Worm (Caenorhabditis elegans) whole organism, L3 larva: ENCODE data around the gene H03A11.13.

Experiments
- elt-2 ChIP-seq: sonication (generic microtip); optimal IDR thresholded peaks from 2 replicates; lab custom pipeline; 2016; ENCODE audit warnings: missing genetic modification reagents, mild to moderate bottlenecking, missing genetic modification characterization, missing compliant biosample characterization
- nhr-11 ChIP-seq: fragments of 150-350 bp; optimal IDR thresholded peaks from 2 replicates; lab custom pipeline; 2014; ENCODE audit warnings: missing biosample characterization, missing genetic modification characterization
- unc-62 ChIP-seq: fragments of 150-350 bp; sonication (generic microtip); optimal IDR thresholded peaks from 4 replicates; lab custom pipeline; 2014; ENCODE audit warnings: missing biosample characterization, missing genetic modification reagents, missing genetic modification characterization

DNA sequence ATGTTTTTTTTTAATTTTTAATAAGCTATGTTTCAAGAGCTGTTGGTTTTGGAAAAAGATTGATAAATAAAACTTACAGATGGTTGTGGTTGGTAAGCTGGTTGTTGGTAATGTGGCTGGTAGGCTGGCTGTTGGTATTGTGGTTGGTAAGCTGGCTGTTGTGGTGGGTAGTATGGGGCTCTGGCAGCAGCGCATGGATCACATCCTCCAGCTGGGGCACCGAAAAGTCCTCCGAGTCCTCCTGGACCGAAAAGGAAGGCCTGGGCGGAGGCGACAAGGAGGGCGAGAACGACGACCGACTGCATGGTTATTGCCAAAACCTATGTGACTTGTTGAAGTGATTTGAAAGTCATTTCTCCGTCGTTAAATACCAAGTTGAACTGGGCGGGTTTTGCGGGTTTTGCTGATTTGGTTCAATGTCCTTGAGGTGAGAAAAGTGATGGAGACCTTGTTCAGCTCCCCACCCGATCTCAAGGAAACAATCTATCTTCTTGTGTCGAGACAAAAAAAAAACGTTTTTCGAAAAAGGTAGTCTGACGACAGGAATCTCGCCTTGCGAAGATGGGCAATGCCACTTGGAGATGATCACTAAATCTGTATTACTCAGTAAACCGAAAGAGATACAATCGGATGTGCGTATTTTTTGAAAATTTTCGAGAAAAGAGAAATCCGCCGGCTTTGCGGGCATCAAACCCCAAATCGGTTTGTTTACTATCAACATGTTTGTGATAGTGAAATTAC is 47.1 kb upstream of the H03A11.13 start, which contains the start of gene F46F2.3:
- TF ChIP-seq nhr-11 (no peak), unc-62 (no peak), elt-2 (tag; lab: Kevin White, UChicago) (no peak)
